Fruit fly (Drosophila melanogaster): ENCODE measurements around the gene CG3288.

Gene CG3288

DNA sequence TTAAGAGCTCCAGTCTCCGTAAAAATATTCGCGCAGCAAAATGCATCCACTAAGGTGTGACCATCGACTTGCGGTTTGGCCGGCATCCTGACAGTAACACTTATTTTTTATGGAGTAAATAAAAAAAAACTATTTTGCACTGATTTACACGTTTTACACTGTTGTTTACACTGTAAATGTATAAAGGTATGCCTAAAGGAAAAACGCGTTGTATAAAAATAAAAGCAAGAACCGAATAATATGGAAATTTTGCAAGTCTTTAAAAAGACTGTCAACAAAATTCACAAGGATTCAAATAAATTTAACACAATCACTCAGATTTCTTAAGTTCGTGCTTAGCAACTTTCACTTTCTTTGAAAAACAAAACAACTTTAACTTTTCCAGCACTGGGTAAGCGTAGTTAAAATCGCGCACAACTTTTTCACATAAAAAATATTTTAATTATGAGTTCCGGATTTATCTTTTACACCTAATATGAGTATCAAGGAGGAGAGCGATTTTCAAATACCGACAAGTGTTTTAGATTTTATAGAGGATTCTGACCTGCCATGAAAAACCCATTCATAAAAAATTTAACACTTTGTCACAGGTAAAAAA lies 12.7 kb upstream of the CG3288 start:
- TF ChIP-seq kay (GFP tag; ENCODE audit: borderline replicate concordance), result peak; percentile 65
- TF ChIP-seq CG11617 (GFP tag; optimal IDR thresholded peaks at IDR 0.05), result no peak

- no peak for TF ChIP-seq CG7045 (GFP tag; optimal IDR thresholded peaks at IDR 0.05)
- TF ChIP-seq bab1 (GFP tag; optimal IDR thresholded peaks at IDR 0.05), result peak; percentile 40
- no peak for TF ChIP-seq CG33017 (tag; optimal IDR thresholded peaks at IDR 0.05)
- peak; percentile 30 for TF ChIP-seq toe (GFP tag; optimal IDR thresholded peaks at IDR 0.05)
- peak; percentile 9 for TF ChIP-seq CG5204 (GFP tag; optimal IDR thresholded peaks at IDR 0.05)
- TF ChIP-seq kay (GFP tag; ENCODE audit: borderline replicate concordance), result peak; percentile 86
- TF ChIP-seq CG7101 (tag; optimal IDR thresholded peaks at IDR 0.05), result no peak
Observed at dm6 chr3L:20826950-20827910, 8.8 kb upstream of the CG3288 start.

dm6 chr3L:20827962-20828361 lies 8.0 kb upstream of the CG3288 start:
- TF ChIP-seq CG5204 (GFP tag; optimal IDR thresholded peaks at IDR 0.05) (no peak), ovo (GFP tag; optimal IDR thresholded peaks at IDR 0.05) (peak; percentile 33)

DNA sequence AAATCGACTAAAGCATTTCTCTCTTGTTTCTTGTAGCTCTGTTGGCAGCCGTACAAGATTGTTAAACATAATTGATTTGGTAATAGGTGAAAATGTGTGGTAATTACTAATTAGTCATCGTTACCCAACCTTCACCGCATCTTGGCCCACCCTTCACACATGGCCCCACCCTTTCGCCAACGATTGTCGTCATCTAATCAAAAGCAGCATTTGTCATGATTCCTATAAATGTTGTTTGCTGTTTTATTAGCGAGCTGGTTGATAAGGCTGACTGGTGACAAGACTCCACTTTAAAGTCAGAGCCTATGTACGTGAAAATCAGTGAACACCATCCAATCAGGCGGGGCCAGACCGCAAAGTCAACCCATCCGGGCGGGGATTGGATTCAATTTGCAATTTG lies 5.6 kb upstream of the CG3288 start:
- TF ChIP-seq CG5204 (GFP tag; optimal IDR thresholded peaks at IDR 0.05) (no peak), cic (GFP tag; optimal IDR thresholded peaks at IDR 0.05) (peak; percentile 29), ovo (GFP tag; optimal IDR thresholded peaks at IDR 0.05) (no peak), CG33017 (tag; optimal IDR thresholded peaks at IDR 0.05) (peak; percentile 17)

- no peak for TF ChIP-seq ovo (GFP tag; optimal IDR thresholded peaks at IDR 0.05)
- no peak for TF ChIP-seq pad (GFP tag; optimal IDR thresholded peaks at IDR 0.05)
- TF ChIP-seq CG7045 (GFP tag; optimal IDR thresholded peaks at IDR 0.05), result no peak
- no peak for TF ChIP-seq bab1 (GFP tag; optimal IDR thresholded peaks at IDR 0.05)
- TF ChIP-seq cnc (optimal IDR thresholded peaks at IDR 0.05), result no peak
- TF ChIP-seq CG12768 (GFP tag; optimal IDR thresholded peaks at IDR 0.05), result no peak
- no peak for TF ChIP-seq Mnt (GFP tag; optimal IDR thresholded peaks at IDR 0.05)
- TF ChIP-seq kay (GFP tag; ENCODE audit: borderline replicate concordance), result no peak
- TF ChIP-seq tj (GFP tag; optimal IDR thresholded peaks at IDR 0.05), result no peak
- no peak for TF ChIP-seq CG7101 (tag; optimal IDR thresholded peaks at IDR 0.05)
Observed at dm6 chr3L:20834150-20834549, 1.8 kb upstream of the CG3288 start.

dm6 chr3L:20837040-20837830 lies 1.3 kb downstream of the CG3288 start, which contains the start of gene CG13255:
Gene CG13255, plus strand, starts transcription at chr3L:20837488.
- TF ChIP-seq pad (GFP tag; optimal IDR thresholded peaks at IDR 0.05) (peak; percentile 42), Hr96 (GFP tag; optimal IDR thresholded peaks at IDR 0.05) (peak; percentile 58), kay (GFP tag; ENCODE audit: borderline replicate concordance) (peak; percentile 35), cic (GFP tag; optimal IDR thresholded peaks at IDR 0.05) (no peak), Clk (GFP tag; optimal IDR thresholded peaks at IDR 0.05) (no peak), Crg-1 (GFP tag; optimal IDR thresholded peaks at IDR 0.05) (no peak), CG33017 (tag; optimal IDR thresholded peaks at IDR 0.05) (peak; percentile 63), bab1 (GFP tag; optimal IDR thresholded peaks at IDR 0.05) (no peak), tj (GFP tag; optimal IDR thresholded peaks at IDR 0.05) (peak; percentile 44), CG1620 (GFP tag; optimal IDR thresholded peaks at IDR 0.05) (peak; percentile 14), CG7045 (GFP tag; optimal IDR thresholded peaks at IDR 0.05) (peak; percentile 63), Mnt (GFP tag; optimal IDR thresholded peaks at IDR 0.05) (peak; percentile 11), CG5204 (GFP tag; optimal IDR thresholded peaks at IDR 0.05) (peak; percentile 75), CG12768 (GFP tag; optimal IDR thresholded peaks at IDR 0.05) (peak; percentile 68), ovo (GFP tag; optimal IDR thresholded peaks at IDR 0.05) (no peak), CG7101 (tag; optimal IDR thresholded peaks at IDR 0.05) (peak; percentile 52), cnc (optimal IDR thresholded peaks at IDR 0.05) (no peak), CG14711 (tag; optimal IDR thresholded peaks at IDR 0.05) (peak; percentile 20), CG11617 (GFP tag; optimal IDR thresholded peaks at IDR 0.05) (peak; percentile 86), toe (GFP tag; optimal IDR thresholded peaks at IDR 0.05) (peak; percentile 56)
